Worm (Caenorhabditis elegans) whole organism, mixed stage, embryonic: ENCODE measurements around the gene dao-2.
A peak's percentile ranks its signal among the peaks of the same experiment; 100 is the strongest.

Experiments
- bed-3 ChIP-seq: fragments of 200-800 bp; sonication (Bioruptor generic); optimal IDR thresholded peaks from 3 replicates; lab custom pipeline; 2018; ENCODE audit warnings: mild to moderate bottlenecking, missing genetic modification characterization, moderate library complexity, missing compliant biosample characterization
- blmp-1 ChIP-seq: fragments of 150-350 bp; optimal IDR thresholded peaks from 2 replicates; lab custom pipeline; 2014; ENCODE audit warnings: missing biosample characterization, missing genetic modification characterization
- ceh-39 ChIP-seq: fragments of 150-350 bp; optimal IDR thresholded peaks from 2 replicates; lab custom pipeline; 2014; ENCODE audit warnings: missing biosample characterization, missing genetic modification characterization
- ceh-43 ChIP-seq: fragments of 200-800 bp; sonication (Bioruptor generic); optimal IDR thresholded peaks from 2 replicates; lab custom pipeline; 2018; ENCODE audit warnings: mild to moderate bottlenecking, missing genetic modification characterization, moderate library complexity, missing compliant biosample characterization
- ceh-83 ChIP-seq: fragments of 200-800 bp; sonication (Bioruptor generic); optimal IDR thresholded peaks from 2 replicates; lab custom pipeline; 2018; ENCODE audit warnings: mild to moderate bottlenecking, missing genetic modification characterization, missing compliant biosample characterization
- ces-1 ChIP-seq: fragments of 150-350 bp; optimal IDR thresholded peaks from 2 replicates; lab custom pipeline; 2014; ENCODE audit warnings: missing biosample characterization, missing genetic modification reagents, missing genetic modification characterization
- cnd-1 ChIP-seq: fragments of 200-800 bp; sonication (Bioruptor generic); optimal IDR thresholded peaks from 2 replicates; lab custom pipeline; 2018; ENCODE audit warnings: mild to moderate bottlenecking, missing genetic modification characterization, missing compliant biosample characterization
- drap-1 ChIP-seq: fragments of 200-800 bp; sonication (Bioruptor generic); optimal IDR thresholded peaks from 3 replicates; lab custom pipeline; 2018; ENCODE audit warnings: mild to moderate bottlenecking, missing genetic modification characterization, missing compliant biosample characterization
- elt-1 ChIP-seq: sonication (generic microtip); optimal IDR thresholded peaks from 2 replicates; lab custom pipeline; 2017; ENCODE audit warnings: missing genetic modification characterization, mild to moderate bottlenecking, missing compliant biosample characterization, antibody characterized with exemption, moderate library complexity, borderline replicate concordance; ENCODE audit not compliant: insufficient read depth
- flh-1 ChIP-seq: fragments of 200-800 bp; sonication (Bioruptor generic); optimal IDR thresholded peaks from 2 replicates; lab custom pipeline; 2018; ENCODE audit warnings: mild to moderate bottlenecking, missing genetic modification characterization, moderate library complexity, missing compliant biosample characterization
- ham-2 ChIP-seq: fragments of 200-800 bp; sonication (Bioruptor generic); optimal IDR thresholded peaks from 2 replicates; lab custom pipeline; 2018; ENCODE audit warnings: mild to moderate bottlenecking, missing genetic modification characterization, missing compliant biosample characterization
- hlh-1 ChIP-seq: fragments of 150-350 bp; optimal IDR thresholded peaks from 2 replicates; lab custom pipeline; 2014; ENCODE audit warnings: missing biosample characterization, missing genetic modification reagents, missing genetic modification characterization
- lin-32 ChIP-seq: fragments of 200-800 bp; sonication (Bioruptor generic); optimal IDR thresholded peaks from 2 replicates; lab custom pipeline; 2018; ENCODE audit warnings: mild to moderate bottlenecking, missing genetic modification characterization, missing compliant biosample characterization
- lsy-2 ChIP-seq: fragments of 150-350 bp; optimal IDR thresholded peaks from 2 replicates; lab custom pipeline; 2014; ENCODE audit warnings: missing biosample characterization, missing genetic modification characterization
- mab-5 ChIP-seq: fragments of 150-350 bp; optimal IDR thresholded peaks from 2 replicates; lab custom pipeline; 2014; ENCODE audit warnings: missing biosample characterization, missing genetic modification characterization
- mls-2 ChIP-seq: sonication (generic microtip); optimal IDR thresholded peaks from 2 replicates; lab custom pipeline; 2016; ENCODE audit warnings: mild to moderate bottlenecking, missing genetic modification characterization, moderate library complexity, missing compliant biosample characterization
- nhr-12 ChIP-seq: fragments of 150-350 bp; optimal IDR thresholded peaks from 2 replicates; lab custom pipeline; 2014; ENCODE audit warnings: missing biosample characterization, missing genetic modification characterization
- nhr-2 ChIP-seq: fragments of 150-350 bp; optimal IDR thresholded peaks from 2 replicates; lab custom pipeline; 2014; ENCODE audit warnings: missing biosample characterization, missing genetic modification characterization
- nhr-237 ChIP-seq: fragments of 150-350 bp; optimal IDR thresholded peaks from 2 replicates; lab custom pipeline; 2014; ENCODE audit warnings: missing biosample characterization, missing genetic modification characterization
- nhr-28 ChIP-seq: fragments of 150-350 bp; optimal IDR thresholded peaks from 2 replicates; lab custom pipeline; 2014; ENCODE audit warnings: missing biosample characterization, missing genetic modification characterization
- nhr-76 ChIP-seq: sonication (generic microtip); optimal IDR thresholded peaks from 2 replicates; lab custom pipeline; 2017; ENCODE audit warnings: missing biosample characterization, missing genetic modification characterization
- sem-2 ChIP-seq: fragments of 200-800 bp; sonication (Bioruptor generic); optimal IDR thresholded peaks from 2 replicates; lab custom pipeline; 2018; ENCODE audit warnings: mild to moderate bottlenecking, missing genetic modification characterization, missing compliant biosample characterization
- snpc-4 ChIP-seq: fragments of 150-350 bp; optimal IDR thresholded peaks from 2 replicates; lab custom pipeline; 2014; ENCODE audit warnings: missing biosample characterization, missing genetic modification characterization
- sptf-1 ChIP-seq: sonication (generic microtip); optimal IDR thresholded peaks from 2 replicates; lab custom pipeline; 2017; ENCODE audit warnings: mild to moderate bottlenecking, missing genetic modification characterization, moderate library complexity, missing compliant biosample characterization
- tbx-8 ChIP-seq: fragments of 200-800 bp; sonication (Bioruptor generic); optimal IDR thresholded peaks from 2 replicates; lab custom pipeline; 2018; ENCODE audit warnings: mild to moderate bottlenecking, missing genetic modification characterization, moderate library complexity, missing compliant biosample characterization
- unc-120 ChIP-seq: sonication (generic microtip); optimal IDR thresholded peaks from 2 replicates; lab custom pipeline; 2017; ENCODE audit warnings: missing genetic modification characterization, missing compliant biosample characterization; ENCODE audit not compliant: poor library complexity, severe bottlenecking
- unc-39 ChIP-seq: fragments of 150-350 bp; optimal IDR thresholded peaks from 2 replicates; lab custom pipeline; 2014; ENCODE audit warnings: missing biosample characterization, missing genetic modification characterization
- unc-62 ChIP-seq: fragments of 150-350 bp; optimal IDR thresholded peaks from 2 replicates; lab custom pipeline; 2014; ENCODE audit warnings: missing biosample characterization, missing genetic modification reagents, missing genetic modification characterization
- zip-8 ChIP-seq: fragments of 150-350 bp; optimal IDR thresholded peaks from 2 replicates; lab custom pipeline; 2014; ENCODE audit warnings: missing biosample characterization, missing genetic modification characterization
- ztf-11 ChIP-seq: fragments of 150-350 bp; optimal IDR thresholded peaks from 2 replicates; lab custom pipeline; 2014; ENCODE audit warnings: missing biosample characterization, missing genetic modification characterization

Gene dao-2

ce11 chrII:4572579-4572978, 9.8 kb downstream of the dao-2 start:
- no peak for TF ChIP-seq ces-1 (GFP tag; lab: Kevin White, UChicago)
- TF ChIP-seq snpc-4, result no peak
- TF ChIP-seq nhr-237, result no peak
- no peak for TF ChIP-seq mls-2
- no peak for TF ChIP-seq lin-32
- no peak for TF ChIP-seq ceh-83 (GFP tag; lab: Kevin White, UChicago)
- TF ChIP-seq mab-5 (tag; lab: Kevin White, UChicago), result no peak
- TF ChIP-seq blmp-1, result no peak
- no peak for TF ChIP-seq unc-39 (tag; lab: Kevin White, UChicago)
- peak; percentile 4 for TF ChIP-seq unc-120 (tag; lab: Kevin White, UChicago)
- peak; percentile 92 for TF ChIP-seq hlh-1 (tag; lab: Kevin White, UChicago)
- TF ChIP-seq cnd-1 (tag; lab: Kevin White, UChicago), result no peak
- TF ChIP-seq, all 35 proteins: peak for 2

DNA sequence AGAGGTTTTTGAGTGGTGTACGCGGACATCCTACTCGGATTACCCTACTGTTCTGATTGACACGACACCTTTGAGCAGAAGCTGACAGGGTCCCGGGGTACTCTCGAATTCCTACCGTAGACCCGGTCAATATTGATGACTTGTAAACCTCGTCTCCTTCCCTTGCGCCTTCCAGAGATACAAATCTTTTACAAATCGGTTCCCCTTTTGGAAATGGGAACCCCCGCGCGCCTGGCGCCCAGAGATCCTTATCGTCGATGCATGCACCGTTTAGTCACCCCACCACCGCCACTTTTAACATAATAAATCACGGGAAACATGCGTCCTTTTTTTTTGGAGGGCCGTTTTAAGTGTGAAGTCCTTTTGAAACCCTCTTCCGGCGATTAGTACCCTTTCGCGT, 10.3 kb downstream of the dao-2 start:
- TF ChIP-seq ceh-83 (GFP tag; lab: Kevin White, UChicago), result no peak

- TF ChIP-seq ces-1 (GFP tag; lab: Kevin White, UChicago) (peak; percentile 98), sem-2 (GFP tag; lab: Kevin White, UChicago) (no peak), bed-3 (GFP tag; lab: Kevin White, UChicago) (no peak), elt-1 (no peak)
These were observed 11.9 kb downstream of the dao-2 start for ce11 chrII:4574658-4575057.

ce11 chrII:4575579-4575978, 12.8 kb downstream of the dao-2 start:
- TF ChIP-seq elt-1, result no peak
- TF ChIP-seq sptf-1, result peak; percentile 49
- no peak for TF ChIP-seq flh-1
- TF ChIP-seq ceh-83 (GFP tag; lab: Kevin White, UChicago), result no peak
- TF ChIP-seq, all 35 proteins: peak for 1

ce11 chrII:4577391-4577790, 14.6 kb downstream of the dao-2 start:
- TF ChIP-seq snpc-4 (no peak), nhr-28 (tag; lab: Kevin White, UChicago) (no peak), nhr-2 (tag; lab: Kevin White, UChicago) (peak; percentile 99), unc-62 (GFP tag; lab: Kevin White, UChicago) (peak; percentile 52), zip-8 (tag; lab: Kevin White, UChicago) (peak; percentile 92), lin-32 (peak; percentile 46), cnd-1 (tag; lab: Kevin White, UChicago) (peak; percentile 61), drap-1 (GFP tag; lab: Kevin White, UChicago) (no peak), nhr-12 (tag; lab: Kevin White, UChicago) (no peak)

DNA sequence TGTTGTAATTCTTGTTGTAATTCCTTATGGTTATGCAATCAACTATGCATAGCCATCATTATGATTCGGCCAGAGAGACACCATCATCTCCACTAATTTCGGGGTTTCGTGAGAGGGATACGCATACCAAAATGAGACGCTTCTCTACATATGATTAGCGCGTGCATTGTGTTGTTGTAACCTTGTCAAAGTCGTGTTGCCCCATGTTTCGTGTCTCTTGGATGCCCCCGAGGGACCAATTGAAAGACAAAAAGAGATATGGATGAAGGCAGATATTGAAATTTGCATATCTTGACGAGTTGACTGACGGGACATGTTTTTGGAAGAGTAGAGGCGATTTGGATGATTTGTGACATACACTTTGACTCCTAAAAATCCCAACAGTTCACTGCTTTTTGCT, 16.6 kb downstream of the dao-2 start:
- no peak for TF ChIP-seq ceh-43 (GFP tag; lab: Kevin White, UChicago)
- no peak for TF ChIP-seq cnd-1 (tag; lab: Kevin White, UChicago)
- no peak for TF ChIP-seq nhr-237
- no peak for TF ChIP-seq bed-3 (GFP tag; lab: Kevin White, UChicago)
- no peak for TF ChIP-seq tbx-8 (GFP tag; lab: Kevin White, UChicago)
- peak; percentile 60 for TF ChIP-seq sptf-1
- TF ChIP-seq lsy-2 (tag; lab: Kevin White, UChicago), result no peak
- TF ChIP-seq unc-62 (GFP tag; lab: Kevin White, UChicago), result peak; percentile 65
- no peak for TF ChIP-seq nhr-2 (tag; lab: Kevin White, UChicago)
- TF ChIP-seq drap-1 (GFP tag; lab: Kevin White, UChicago), result no peak
- no peak for TF ChIP-seq ceh-39
- peak; percentile 85 for TF ChIP-seq ces-1 (GFP tag; lab: Kevin White, UChicago)
- TF ChIP-seq ztf-11, result peak; percentile 8
- TF ChIP-seq flh-1, result no peak
- no peak for TF ChIP-seq nhr-28 (tag; lab: Kevin White, UChicago)

ce11 chrII:4579920-4580474, 17.2 kb downstream of the dao-2 start:
- TF ChIP-seq nhr-237 (no peak), lsy-2 (tag; lab: Kevin White, UChicago) (no peak), hlh-1 (tag; lab: Kevin White, UChicago) (peak; percentile 77), nhr-76 (no peak), zip-8 (tag; lab: Kevin White, UChicago) (peak; percentile 73), cnd-1 (tag; lab: Kevin White, UChicago) (peak; percentile 9), unc-120 (tag; lab: Kevin White, UChicago) (no peak), lin-32 (no peak), flh-1 (no peak), nhr-2 (tag; lab: Kevin White, UChicago) (peak; percentile 93), elt-1 (no peak), mab-5 (tag; lab: Kevin White, UChicago) (no peak), unc-62 (GFP tag; lab: Kevin White, UChicago) (peak; percentile 8), ces-1 (GFP tag; lab: Kevin White, UChicago) (no peak), ham-2 (GFP tag; lab: Kevin White, UChicago) (no peak), sptf-1 (no peak)
